Worm (Caenorhabditis elegans) whole organism, L4/young adult: Measurements from ENCODE around the gene bbs-8.

Experiments
- W03F9.2 ChIP-seq: fragments of 150-350 bp; optimal IDR thresholded peaks from 2 replicates; lab custom pipeline; 2014; ENCODE audit warnings: missing biosample characterization, missing genetic modification characterization
- dao-5 ChIP-seq: sonication (generic microtip); optimal IDR thresholded peaks from 2 replicates; lab custom pipeline; 2016; ENCODE audit warnings: missing genotype, missing genetic modification characterization, moderate library complexity, missing compliant biosample characterization
- him-1 ChIP-seq: sonication (generic microtip); optimal IDR thresholded peaks from 2 replicates; lab custom pipeline; 2016; ENCODE audit warnings: missing genotype, missing genetic modification reagents, missing genetic modification characterization, missing compliant biosample characterization

The bbs-8 gene

DNA sequence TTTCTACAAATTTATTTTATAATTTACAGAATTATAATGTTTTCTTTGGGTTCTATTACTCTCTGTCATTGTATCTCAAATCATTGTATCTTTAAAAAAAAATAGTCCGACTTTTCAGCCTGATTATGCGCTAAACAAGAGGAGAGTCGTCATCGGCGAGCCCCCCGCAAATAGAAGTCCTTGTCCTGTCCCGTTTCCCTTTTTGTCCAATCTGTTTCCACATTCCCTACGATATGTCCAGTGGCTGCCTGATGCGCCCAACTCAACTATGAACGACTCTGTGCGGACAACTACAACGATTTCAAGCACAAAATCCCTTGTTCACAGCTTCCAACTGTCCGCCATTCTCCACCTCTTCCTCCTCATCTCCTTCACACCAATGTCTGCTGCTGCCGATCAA is 6.9 kb downstream of the bbs-8 start, which contains the start of gene dbl-1:
dbl-1 (plus strand) TSS at position 119 of the 400 bp plus-strand sequence.
- no peak for TF ChIP-seq dao-5 (tag; lab: Kevin White, UChicago)
- TF ChIP-seq W03F9.2 (tag; lab: Kevin White, UChicago) = no peak
- no peak for TF ChIP-seq him-1 (tag; lab: Kevin White, UChicago)

DNA sequence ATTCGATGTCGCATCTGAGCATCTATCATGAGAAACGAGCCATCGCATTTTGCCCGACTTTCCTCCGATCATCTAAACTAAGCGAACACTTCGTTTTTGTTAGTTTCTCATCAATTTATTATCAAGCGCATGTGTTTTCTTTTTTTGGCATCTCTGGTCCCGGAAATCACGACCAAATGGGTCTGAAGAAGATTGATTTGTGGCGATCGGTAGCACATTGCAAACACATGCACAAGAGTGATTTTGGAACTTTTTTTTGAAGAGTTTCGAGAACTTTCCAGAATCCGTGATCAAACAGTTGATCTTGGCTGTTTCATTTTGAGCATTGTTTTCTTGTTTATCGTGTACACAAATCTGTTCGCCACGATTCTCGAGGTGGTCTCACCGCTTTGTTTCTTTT is 11.6 kb downstream of the bbs-8 start:
- TF ChIP-seq W03F9.2 (tag; lab: Kevin White, UChicago) (no peak), him-1 (tag; lab: Kevin White, UChicago) (no peak)

DNA sequence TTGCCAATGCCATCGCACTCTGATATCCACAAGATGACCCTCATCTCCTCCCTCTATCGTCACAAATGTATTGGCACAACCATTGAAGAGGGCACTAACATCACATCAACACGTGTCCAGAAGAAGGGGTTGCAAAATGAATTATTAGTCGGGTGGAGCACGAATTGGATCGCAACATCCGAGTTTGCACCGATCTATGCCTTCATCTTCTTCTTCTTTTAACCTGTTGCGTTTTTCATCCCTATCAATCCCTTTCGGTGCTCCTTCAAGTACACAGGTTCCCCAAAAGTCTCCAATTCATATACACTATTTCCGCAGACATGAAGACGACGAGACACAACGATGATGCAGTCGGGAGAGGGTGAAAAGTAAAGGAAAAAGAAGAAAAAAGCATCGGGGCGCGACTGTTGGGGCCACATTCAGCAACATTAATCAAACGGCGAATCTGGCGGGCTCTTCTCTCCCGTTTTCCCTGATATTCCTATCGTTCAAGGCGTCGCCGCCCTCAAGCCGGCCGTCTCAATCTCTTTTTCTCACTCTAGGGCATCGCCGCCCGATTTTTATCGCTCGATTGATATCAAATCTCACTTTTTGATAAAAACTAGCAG is 13.3 kb downstream of the bbs-8 start:
- no peak for TF ChIP-seq him-1 (tag; lab: Kevin White, UChicago)
- no peak for TF ChIP-seq W03F9.2 (tag; lab: Kevin White, UChicago)
- TF ChIP-seq dao-5 (tag; lab: Kevin White, UChicago) = no peak

DNA sequence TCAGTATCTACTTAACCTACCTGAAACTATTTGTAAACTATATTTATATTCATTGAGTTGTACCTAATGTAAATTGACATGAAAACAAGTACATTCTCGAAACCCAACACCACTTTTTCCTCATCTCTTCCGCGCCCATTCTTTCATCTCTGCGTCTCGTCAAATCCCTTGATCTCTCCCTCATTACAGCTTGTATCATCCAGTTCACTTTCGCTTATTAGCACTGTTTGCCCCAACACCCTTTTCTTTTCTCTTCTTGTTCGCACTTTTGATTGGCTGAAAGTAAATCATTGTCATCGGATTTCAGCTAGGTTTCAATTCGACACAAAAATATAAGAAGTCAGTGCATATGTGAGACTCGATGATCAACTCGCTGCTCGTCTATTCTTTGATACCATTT is 20.1 kb downstream of the bbs-8 start, which contains the start of gene T25F10.3:
T25F10.3 (plus strand) TSS at position 308 of the 400 bp plus-strand sequence.
- TF ChIP-seq him-1 (tag; lab: Kevin White, UChicago) (no peak), dao-5 (tag; lab: Kevin White, UChicago) (no peak), W03F9.2 (tag; lab: Kevin White, UChicago) (no peak)

DNA sequence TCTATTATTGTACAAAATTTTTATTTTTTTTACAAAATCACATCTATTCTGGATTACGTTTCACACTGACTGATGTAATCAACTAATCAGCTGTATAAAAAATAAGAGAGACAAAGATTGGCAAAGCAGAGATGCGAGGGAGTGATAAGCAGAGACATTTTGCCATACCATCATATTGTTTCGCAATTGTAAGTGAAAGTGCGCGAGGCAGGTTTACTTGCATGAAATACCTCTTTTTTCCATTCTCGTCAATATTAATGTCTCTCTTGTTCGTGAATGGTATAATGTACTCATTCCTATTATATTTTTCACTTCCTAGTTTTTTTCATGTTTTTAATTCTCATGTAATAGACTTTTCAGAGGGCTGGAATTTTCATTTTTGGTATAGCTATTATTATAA is 28.0 kb downstream of the bbs-8 start:
- TF ChIP-seq him-1 (tag; lab: Kevin White, UChicago) = no peak
- TF ChIP-seq W03F9.2 (tag; lab: Kevin White, UChicago) = no peak
- no peak for TF ChIP-seq dao-5 (tag; lab: Kevin White, UChicago)

DNA sequence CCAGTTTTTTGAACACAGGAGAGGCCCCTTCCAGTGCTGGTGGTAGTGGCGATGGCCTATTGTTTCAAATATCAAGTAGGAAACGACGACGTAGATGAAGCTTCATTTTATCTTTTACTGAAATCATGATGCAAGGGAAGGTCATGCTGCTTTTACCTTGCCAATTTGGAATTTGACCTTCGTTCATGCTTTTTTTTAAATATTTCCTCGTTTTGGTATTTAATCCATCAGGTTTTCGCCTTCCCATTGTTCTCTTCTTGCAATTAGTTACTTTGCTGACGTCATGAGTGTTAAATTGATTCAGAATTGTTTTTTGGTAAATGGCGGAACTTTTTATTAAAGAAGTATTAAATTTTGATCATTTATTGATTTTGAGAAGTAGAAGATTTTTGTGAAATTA is 28.8 kb downstream of the bbs-8 start:
- TF ChIP-seq W03F9.2 (tag; lab: Kevin White, UChicago) = no peak
- TF ChIP-seq him-1 (tag; lab: Kevin White, UChicago) = no peak
- no peak for TF ChIP-seq dao-5 (tag; lab: Kevin White, UChicago)

DNA sequence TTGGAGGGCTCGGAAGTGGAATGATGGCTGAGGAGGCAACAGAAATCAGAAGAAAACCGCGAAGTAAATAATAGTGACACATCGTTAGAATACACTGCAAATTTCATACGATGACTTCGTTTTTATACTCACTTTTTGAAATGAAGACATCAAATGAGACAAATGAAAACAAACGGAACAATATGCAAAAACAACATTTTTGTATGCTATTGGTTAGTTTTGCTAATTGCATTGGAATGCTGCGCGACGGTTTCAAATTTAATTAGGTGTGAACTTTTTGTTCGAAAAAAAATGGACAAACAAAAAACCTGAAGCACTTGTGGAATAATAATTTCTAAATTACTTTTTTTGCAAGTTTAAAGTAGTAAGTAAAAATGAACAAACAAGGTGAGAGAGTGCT is 31.9 kb downstream of the bbs-8 start, which contains the start of gene grl-8:
grl-8 (minus strand) TSS at position 101 of the 400 bp plus-strand sequence.
- no peak for TF ChIP-seq W03F9.2 (tag; lab: Kevin White, UChicago)
- TF ChIP-seq him-1 (tag; lab: Kevin White, UChicago) = no peak
- TF ChIP-seq dao-5 (tag; lab: Kevin White, UChicago) = no peak

DNA sequence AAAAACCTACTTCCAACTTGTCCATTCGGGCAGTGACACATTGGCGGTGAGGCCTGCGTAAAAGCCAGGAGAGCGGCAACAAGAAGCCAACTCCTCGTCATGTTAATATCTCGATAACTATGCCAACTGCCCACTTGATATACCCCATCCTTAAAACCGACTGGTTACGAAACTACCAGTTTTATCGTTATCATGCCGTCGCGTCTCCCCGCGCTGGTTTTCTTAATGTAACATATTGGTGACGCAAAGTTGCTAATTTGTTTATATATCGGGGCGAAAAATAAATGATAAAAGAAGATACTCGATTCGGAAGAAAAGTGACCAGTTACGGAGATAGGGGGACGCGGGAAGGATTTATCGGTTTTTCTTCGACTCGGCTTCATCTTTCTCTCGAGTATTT is 33.3 kb downstream of the bbs-8 start, which contains the start of gene grl-9:
grl-9 (minus strand) TSS at position 101 of the 400 bp plus-strand sequence.
- TF ChIP-seq dao-5 (tag; lab: Kevin White, UChicago) = no peak
- TF ChIP-seq him-1 (tag; lab: Kevin White, UChicago) = no peak
- no peak for TF ChIP-seq W03F9.2 (tag; lab: Kevin White, UChicago)

DNA sequence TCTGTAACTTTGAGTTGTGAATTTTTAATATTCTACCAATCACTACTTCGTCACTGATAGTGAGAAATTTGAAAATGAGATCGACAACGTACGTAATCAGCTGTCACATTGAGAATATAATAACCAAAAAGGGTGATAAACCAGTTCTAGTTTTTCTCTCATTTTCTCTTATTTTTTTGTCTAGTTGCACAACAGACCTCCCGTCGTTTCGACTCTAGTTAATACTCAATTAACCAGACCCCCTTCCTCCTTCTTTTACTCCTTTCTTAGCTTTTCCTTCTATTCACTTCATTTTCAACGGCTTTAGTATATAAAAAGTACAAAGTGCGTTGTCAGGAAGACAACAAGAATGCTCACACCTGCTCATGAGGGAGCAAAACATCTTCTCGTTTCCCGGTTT is 37.6 kb downstream of the bbs-8 start, which contains the start of gene ZC487.1:
ZC487.1 (plus strand) TSS at position 301 of the 400 bp plus-strand sequence.
- TF ChIP-seq dao-5 (tag; lab: Kevin White, UChicago) = no peak
- no peak for TF ChIP-seq him-1 (tag; lab: Kevin White, UChicago)
- TF ChIP-seq W03F9.2 (tag; lab: Kevin White, UChicago) = no peak

DNA sequence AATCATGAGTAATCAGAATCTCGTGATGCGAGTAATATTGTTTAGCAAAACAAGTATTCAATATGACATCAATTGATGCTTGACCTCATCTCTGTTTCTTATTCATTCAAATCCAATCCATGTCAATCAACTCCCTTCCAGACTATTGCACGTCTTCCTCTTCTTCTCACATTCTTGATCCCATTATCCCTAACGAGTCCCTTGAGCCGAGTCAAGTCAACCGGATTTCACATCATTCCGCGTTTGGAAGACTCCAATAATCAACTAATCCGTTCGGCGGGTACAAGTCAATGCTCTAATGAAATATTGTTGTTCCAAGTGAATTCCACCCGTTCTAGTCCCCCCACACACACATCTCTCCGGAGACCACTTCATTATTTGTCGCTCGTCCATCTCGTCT is 38.6 kb downstream of the bbs-8 start:
- TF ChIP-seq dao-5 (tag; lab: Kevin White, UChicago) (no peak), W03F9.2 (tag; lab: Kevin White, UChicago) (no peak), him-1 (tag; lab: Kevin White, UChicago) (no peak)

DNA sequence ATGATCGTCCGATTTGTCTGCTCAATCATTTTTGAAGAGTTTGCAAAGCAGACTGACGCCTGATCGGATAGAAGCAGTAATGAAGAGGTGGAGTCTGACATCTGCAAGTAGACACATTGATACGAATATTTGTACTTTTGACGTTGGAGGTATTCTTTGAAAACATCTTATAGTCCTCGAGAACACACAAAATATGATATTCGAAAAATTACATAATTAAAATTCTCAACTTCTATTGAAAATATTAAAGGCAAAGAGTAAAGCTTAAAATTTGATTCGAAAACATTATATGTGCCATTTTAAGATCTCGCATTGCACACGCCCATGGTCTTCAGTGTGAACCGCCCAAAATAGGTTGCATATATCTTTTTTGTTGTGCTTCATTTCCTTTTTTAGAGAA is 42.5 kb downstream of the bbs-8 start, which contains the start of gene ZC487.2:
ZC487.2 (minus strand) TSS at position 101 of the 400 bp plus-strand sequence.
- TF ChIP-seq dao-5 (tag; lab: Kevin White, UChicago) (no peak), W03F9.2 (tag; lab: Kevin White, UChicago) (no peak), him-1 (tag; lab: Kevin White, UChicago) (no peak)

DNA sequence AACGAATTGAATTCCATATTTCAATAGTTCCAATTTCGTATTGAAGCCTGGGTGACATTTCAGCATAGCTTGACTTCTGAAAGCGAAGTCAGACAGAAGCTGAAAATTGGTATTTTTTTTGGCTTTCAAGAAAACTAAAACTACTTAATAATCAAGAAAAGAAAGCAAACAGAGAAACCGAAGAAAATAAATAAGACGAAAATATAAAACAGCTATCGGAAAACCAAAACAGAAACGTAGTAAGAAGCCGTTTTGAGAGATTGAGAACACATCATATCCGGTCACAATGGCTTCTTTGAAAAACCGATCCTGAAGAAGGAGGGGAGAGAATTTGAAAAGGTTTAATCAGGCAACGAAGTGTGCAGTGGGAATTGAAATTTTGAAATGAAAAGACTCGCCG is 46.6 kb downstream of the bbs-8 start, which contains the start of gene srg-30:
srg-30 (minus strand) TSS at position 101 of the 400 bp plus-strand sequence.
- no peak for TF ChIP-seq W03F9.2 (tag; lab: Kevin White, UChicago)
- no peak for TF ChIP-seq dao-5 (tag; lab: Kevin White, UChicago)
- TF ChIP-seq him-1 (tag; lab: Kevin White, UChicago) = no peak
